Worm (Caenorhabditis elegans): ENCODE results near the gene F38A5.22.

ce11 chrIV:6634789-6635188 lies 39.0 kb upstream of the F38A5.22 start, which contains the start of gene metl-13:
- TF ChIP-seq lsy-2 (tag; optimal IDR thresholded peaks at IDR 0.05): no peak
- no peak for TF ChIP-seq ces-1 (GFP tag; optimal IDR thresholded peaks at IDR 0.05)
- TF ChIP-seq lin-13 (tag; optimal IDR thresholded peaks at IDR 0.05): no peak
- TF ChIP-seq zip-8 (tag; optimal IDR thresholded peaks at IDR 0.05): no peak
- TF ChIP-seq ceh-83 (GFP tag; optimal IDR thresholded peaks at IDR 0.05): no peak
- no peak for TF ChIP-seq tbx-8 (GFP tag; optimal IDR thresholded peaks at IDR 0.05)
- no peak for TF ChIP-seq elt-1 (tag; optimal IDR thresholded peaks at IDR 0.05; ENCODE audit: borderline replicate concordance, insufficient read depth)
- no peak for TF ChIP-seq unc-62 (GFP tag; optimal IDR thresholded peaks at IDR 0.05)
- TF ChIP-seq nhr-28 (tag; optimal IDR thresholded peaks at IDR 0.05): no peak
- TF ChIP-seq unc-39 (tag; optimal IDR thresholded peaks at IDR 0.05): no peak
- TF ChIP-seq ham-2 (GFP tag; optimal IDR thresholded peaks at IDR 0.05): no peak
- TF ChIP-seq mep-1 (tag; optimal IDR thresholded peaks at IDR 0.05): no peak
- TF ChIP-seq ztf-11 (tag; optimal IDR thresholded peaks at IDR 0.05): no peak
- no peak for TF ChIP-seq nhr-12 (tag; optimal IDR thresholded peaks at IDR 0.05)
